Worm (Caenorhabditis elegans): Measurements from ENCODE around the gene M106.3.

ce11 chrII:10859359-10859758, 1.4 kb downstream of the M106.3 start:
- TF ChIP-seq flt-1 (GFP tag; IDR thresholded peaks at IDR 0.05): no peak
- TF ChIP-seq T22C8.4 (GFP tag; IDR thresholded peaks at IDR 0.05): no peak
- TF ChIP-seq ztf-23 (GFP tag; IDR thresholded peaks at IDR 0.05): no peak
- TF ChIP-seq ztf-29 (GFP tag; IDR thresholded peaks at IDR 0.05): no peak
- no peak for TF ChIP-seq med-1 (GFP tag; optimal IDR thresholded peaks at IDR 0.05; ENCODE audit: insufficient read depth)
- TF ChIP-seq klf-2 (GFP tag; conservative IDR thresholded peaks at IDR 0.05): no peak
- no peak for TF ChIP-seq cog-1 (tag; optimal IDR thresholded peaks at IDR 0.05)

All from whole organism, midembryonic.